Fruit fly (Drosophila melanogaster) whole organism, embryonic: ENCODE results near the gene CG9514.

Source experiments
- Blimp-1 ChIP-seq: fragments of 200-800 bp; sonication (Bioruptor generic); optimal IDR thresholded peaks from 3 replicates; lab custom pipeline; 2018; ENCODE audit warnings: missing biosample characterization, missing genetic modification characterization, mild to moderate bottlenecking, moderate library complexity, missing genetic modification reagents
- Bteb2 ChIP-seq: fragments of 200-800 bp; sonication (Bioruptor generic); optimal IDR thresholded peaks from 2 replicates; lab custom pipeline; 2016; ENCODE audit warnings: missing biosample characterization, missing genetic modification characterization
- CG10431 ChIP-seq: fragments of 200-800 bp; sonication (Bioruptor generic); optimal IDR thresholded peaks from 3 replicates; lab custom pipeline; 2018; ENCODE audit warnings: missing biosample characterization, mild to moderate bottlenecking, missing genetic modification characterization
- CG12219 ChIP-seq: fragments of 200-800 bp; sonication (Bioruptor generic); optimal IDR thresholded peaks from 3 replicates; lab custom pipeline; 2018; ENCODE audit warnings: missing biosample characterization, mild to moderate bottlenecking, missing genetic modification characterization
- CG12391 ChIP-seq: fragments of 200-800 bp; sonication (Bioruptor generic); optimal IDR thresholded peaks from 3 replicates; lab custom pipeline; 2018; ENCODE audit warnings: missing biosample characterization, mild to moderate bottlenecking, missing genetic modification characterization, moderate library complexity
- CG13424 ChIP-seq: fragments of 200-800 bp; sonication (Bioruptor generic); optimal IDR thresholded peaks from 2 replicates; lab custom pipeline; 2019; ENCODE audit warnings: missing biosample characterization, mild to moderate bottlenecking, missing genetic modification characterization, moderate library complexity
- CG2712 ChIP-seq: fragments of 200-800 bp; optimal IDR thresholded peaks from 3 replicates; lab custom pipeline; 2019; ENCODE audit warnings: missing biosample characterization, mild to moderate bottlenecking, missing genetic modification characterization, moderate library complexity
- CG31388 ChIP-seq: fragments of 200-800 bp; sonication (Bioruptor generic); optimal IDR thresholded peaks from 2 replicates; lab custom pipeline; 2016; ENCODE audit warnings: missing biosample characterization, missing genetic modification characterization
- CG4617 ChIP-seq: fragments of 200-800 bp; sonication (Bioruptor generic); optimal IDR thresholded peaks from 3 replicates; lab custom pipeline; 2016; ENCODE audit warnings: missing biosample characterization, missing genetic modification characterization, borderline replicate concordance
- CG5953 ChIP-seq: fragments of 200-800 bp; sonication (Bioruptor generic); IDR thresholded peaks from 2 replicates; pipeline ENCODE4 v1.3.6; 2022; ENCODE audit warnings: missing biosample characterization, missing genetic modification characterization
- CG6765 ChIP-seq: fragments of 200-800 bp; sonication (Bioruptor generic); optimal IDR thresholded peaks from 3 replicates; lab custom pipeline; 2017; ENCODE audit warnings: missing biosample characterization, mild to moderate bottlenecking, missing genetic modification characterization
- CG6813 ChIP-seq: fragments of 200-800 bp; sonication (Bioruptor generic); optimal IDR thresholded peaks from 2 replicates; lab custom pipeline; 2017; ENCODE audit warnings: missing biosample characterization, missing genetic modification characterization, mild to moderate bottlenecking, moderate library complexity, missing genetic modification reagents
- CG7372 ChIP-seq: fragments of 200-800 bp; sonication (Bioruptor generic); IDR thresholded peaks from 2 replicates; pipeline ENCODE4 v1.3.6; 2022; ENCODE audit warnings: missing biosample characterization, missing genetic modification characterization
- CG7556 ChIP-seq: fragments of 200-800 bp; sonication (Bioruptor generic); optimal IDR thresholded peaks from 2 replicates; lab custom pipeline; 2017; ENCODE audit warnings: missing biosample characterization, mild to moderate bottlenecking, missing genetic modification characterization
- CG8290 ChIP-seq, 3 experiments: fragments of 200-800 bp; sonication (Bioruptor generic); optimal IDR thresholded peaks; 2 replicates each; lab custom pipeline; 2016 to 2019; ENCODE audit warnings: missing biosample characterization in 3 of 3, missing genetic modification characterization in 3 of 3, mild to moderate bottlenecking in 2 of 3, moderate library complexity in 1 of 3
- CG9932 ChIP-seq: fragments of 200-800 bp; sonication (Bioruptor generic); IDR thresholded peaks from 2 replicates; pipeline ENCODE4 v1.3.6; 2022; ENCODE audit warnings: missing biosample characterization, missing genetic modification characterization
- H15 ChIP-seq: fragments of 200-800 bp; sonication (Bioruptor generic); IDR thresholded peaks from 3 replicates; pipeline ENCODE4 v1.3.6; 2022; ENCODE audit warnings: missing biosample characterization, missing genetic modification characterization
- PHDP ChIP-seq: fragments of 200-800 bp; sonication (Bioruptor generic); optimal IDR thresholded peaks from 3 replicates; lab custom pipeline; 2018; ENCODE audit warnings: missing biosample characterization, mild to moderate bottlenecking, missing genetic modification characterization, moderate library complexity
- Pdp1 ChIP-seq, 2 experiments: fragments of 200-800 bp; sonication (Bioruptor generic); optimal IDR thresholded peaks; 3 replicates each; lab custom pipeline; 2016; ENCODE audit warnings: missing biosample characterization in 2 of 2, missing genetic modification characterization in 2 of 2, mild to moderate bottlenecking in 1 of 2, moderate library complexity in 1 of 2
- Side ChIP-seq: fragments of 200-800 bp; sonication (Bioruptor generic); optimal IDR thresholded peaks from 2 replicates; lab custom pipeline; 2016; ENCODE audit warnings: missing biosample characterization, missing genetic modification characterization
- Sin3A ChIP-seq: fragments of >200 bp; optimal IDR thresholded peaks from 2 replicates; lab custom pipeline; 2018
- TFAM ChIP-seq: fragments of 200-800 bp; sonication (Bioruptor generic); optimal IDR thresholded peaks from 2 replicates; lab custom pipeline; 2017; ENCODE audit warnings: missing biosample characterization, missing genetic modification characterization, inconsistent platforms
- YL-1 ChIP-seq: fragments of 200-800 bp; sonication (Bioruptor generic); optimal IDR thresholded peaks from 3 replicates; lab custom pipeline; 2017; ENCODE audit warnings: missing biosample characterization, mild to moderate bottlenecking, missing genetic modification characterization
- bsh ChIP-seq, 2 experiments: fragments of 200-800 bp; sonication (Bioruptor generic); optimal IDR thresholded peaks; 2 replicates each; lab custom pipeline; 2017 to 2018; ENCODE audit warnings: mild to moderate bottlenecking in 2 of 2, missing biosample characterization in 2 of 2, missing genetic modification characterization in 2 of 2, moderate library complexity in 1 of 2
- chinmo ChIP-seq: fragments of 200-800 bp; sonication (Bioruptor generic); IDR thresholded peaks from 4 replicates; pipeline ENCODE4 v1.3.6; 2022; ENCODE audit warnings: missing biosample characterization, missing genetic modification characterization; ENCODE audit not compliant: partially characterized antibody
- ci ChIP-seq: fragments of 200-800 bp; sonication (Bioruptor generic); IDR thresholded peaks from 3 replicates; pipeline ENCODE4 v1.3.6; 2022; ENCODE audit warnings: missing biosample characterization, missing genetic modification characterization
- exex ChIP-seq: fragments of 200-800 bp; sonication (Bioruptor generic); optimal IDR thresholded peaks from 4 replicates; lab custom pipeline; 2018; ENCODE audit warnings: missing biosample characterization, mild to moderate bottlenecking, missing genetic modification characterization, moderate library complexity
- fd102C ChIP-seq: fragments of 200-800 bp; sonication (Bioruptor generic); optimal IDR thresholded peaks from 2 replicates; lab custom pipeline; 2018; ENCODE audit warnings: missing biosample characterization, mild to moderate bottlenecking, missing genetic modification characterization, moderate library complexity
- ftz-f1 ChIP-seq: fragments of 200-800 bp; sonication (Bioruptor generic); optimal IDR thresholded peaks from 2 replicates; lab custom pipeline; 2016; ENCODE audit warnings: missing biosample characterization, missing genetic modification characterization
- fu2 ChIP-seq: fragments of 200-800 bp; sonication (Bioruptor generic); optimal IDR thresholded peaks from 2 replicates; lab custom pipeline; 2016; ENCODE audit warnings: missing biosample characterization, missing genetic modification characterization
- grau ChIP-seq: fragments of 200-800 bp; optimal IDR thresholded peaks from 3 replicates; lab custom pipeline; 2019; ENCODE audit warnings: missing biosample characterization, mild to moderate bottlenecking, missing genetic modification characterization, moderate library complexity
- ham ChIP-seq: fragments of 200-800 bp; sonication (Bioruptor generic); IDR thresholded peaks from 2 replicates; pipeline ENCODE4 v1.3.6; 2022; ENCODE audit warnings: missing biosample characterization, missing genetic modification characterization
- hkb ChIP-seq, 2 experiments: fragments of 200-800 bp in 1 of 2; fragments of >200 bp in 1 of 2; sonication (Bioruptor generic) in 1 of 2; IDR thresholded peaks in 1 of 2; optimal IDR thresholded peaks in 1 of 2; 2 replicates each; pipeline versions ENCODE4 v1.3.6 to Lab custom; 2017 to 2022; ENCODE audit warnings: missing biosample characterization in 1 of 2, missing genetic modification characterization in 1 of 2
- jigr1 ChIP-seq: fragments of 200-800 bp; sonication (Bioruptor generic); IDR thresholded peaks from 3 replicates; pipeline ENCODE4 v1.3.6; 2022; ENCODE audit warnings: missing biosample characterization, missing genetic modification characterization
- kay ChIP-seq: fragments of 200-800 bp; sonication (Bioruptor generic); optimal IDR thresholded peaks from 2 replicates; lab custom pipeline; 2016; ENCODE audit warnings: missing biosample characterization, missing genetic modification characterization
- lab ChIP-seq: fragments of 200-800 bp; sonication (Bioruptor generic); optimal IDR thresholded peaks from 3 replicates; lab custom pipeline; 2017; ENCODE audit warnings: missing biosample characterization, missing genetic modification characterization, mild to moderate bottlenecking, moderate library complexity, missing genetic modification reagents
- luna ChIP-seq: fragments of 200-800 bp; sonication (Bioruptor generic); optimal IDR thresholded peaks from 2 replicates; lab custom pipeline; 2016; ENCODE audit warnings: missing biosample characterization, missing genetic modification characterization
- pan ChIP-seq, 4 experiments: fragments of >200 bp in 3 of 4; fragments of 200-800 bp in 1 of 4; sonication (Bioruptor generic) in 1 of 4; optimal IDR thresholded peaks in 3 of 4; IDR thresholded peaks in 1 of 4; 2 replicates each; pipeline versions ENCODE4 v1.3.6 to Lab custom; 2017 to 2022; ENCODE audit warnings: missing biosample characterization in 2 of 4, missing genetic modification characterization in 2 of 4, mixed read lengths in 1 of 4
- phol ChIP-seq: fragments of 200-800 bp; sonication (Bioruptor generic); optimal IDR thresholded peaks from 3 replicates; lab custom pipeline; 2018; ENCODE audit warnings: missing biosample characterization, mild to moderate bottlenecking, missing genetic modification characterization, moderate library complexity
- pita ChIP-seq: fragments of 200-800 bp; sonication (Bioruptor generic); optimal IDR thresholded peaks from 2 replicates; lab custom pipeline; 2017; ENCODE audit warnings: missing biosample characterization, mild to moderate bottlenecking, missing genetic modification characterization
- pros ChIP-seq: fragments of 200-800 bp; sonication (Bioruptor generic); optimal IDR thresholded peaks from 3 replicates; lab custom pipeline; 2019; ENCODE audit warnings: missing biosample characterization, mild to moderate bottlenecking, missing genetic modification characterization, moderate library complexity
- scrt ChIP-seq: fragments of 200-800 bp; sonication (Bioruptor generic); optimal IDR thresholded peaks from 2 replicates; lab custom pipeline; 2018; ENCODE audit warnings: missing biosample characterization, mild to moderate bottlenecking, missing genetic modification characterization, moderate library complexity
- sd ChIP-seq: fragments of 200-800 bp; sonication (Bioruptor generic); optimal IDR thresholded peaks from 3 replicates; lab custom pipeline; 2018; ENCODE audit warnings: missing biosample characterization, mild to moderate bottlenecking, missing genetic modification characterization, moderate library complexity
- sens-2 ChIP-seq: fragments of 200-800 bp; sonication (Bioruptor generic); IDR thresholded peaks from 2 replicates; pipeline ENCODE4 v1.3.6; 2022; ENCODE audit warnings: missing biosample characterization, missing genetic modification characterization
- sima ChIP-seq: fragments of 200-800 bp; sonication (Bioruptor generic); optimal IDR thresholded peaks from 2 replicates; lab custom pipeline; 2016; ENCODE audit warnings: missing biosample characterization, missing genetic modification characterization
- sob ChIP-seq: fragments of 200-800 bp; sonication (Bioruptor generic); IDR thresholded peaks from 2 replicates; pipeline ENCODE4 v1.3.6; 2022; ENCODE audit warnings: missing biosample characterization, missing genetic modification characterization
- sug ChIP-seq: fragments of 200-800 bp; optimal IDR thresholded peaks from 2 replicates; lab custom pipeline; 2019; ENCODE audit warnings: missing biosample characterization, mild to moderate bottlenecking, missing genetic modification characterization, moderate library complexity
- unpg ChIP-seq: fragments of 200-800 bp; sonication (Bioruptor generic); optimal IDR thresholded peaks from 3 replicates; lab custom pipeline; 2018; ENCODE audit warnings: missing biosample characterization, mild to moderate bottlenecking, missing genetic modification characterization, moderate library complexity
- zfh2 ChIP-seq: fragments of 200-800 bp; sonication (Bioruptor generic); optimal IDR thresholded peaks from 2 replicates; lab custom pipeline; 2016; ENCODE audit warnings: missing biosample characterization, missing genetic modification characterization

Gene CG9514

DNA sequence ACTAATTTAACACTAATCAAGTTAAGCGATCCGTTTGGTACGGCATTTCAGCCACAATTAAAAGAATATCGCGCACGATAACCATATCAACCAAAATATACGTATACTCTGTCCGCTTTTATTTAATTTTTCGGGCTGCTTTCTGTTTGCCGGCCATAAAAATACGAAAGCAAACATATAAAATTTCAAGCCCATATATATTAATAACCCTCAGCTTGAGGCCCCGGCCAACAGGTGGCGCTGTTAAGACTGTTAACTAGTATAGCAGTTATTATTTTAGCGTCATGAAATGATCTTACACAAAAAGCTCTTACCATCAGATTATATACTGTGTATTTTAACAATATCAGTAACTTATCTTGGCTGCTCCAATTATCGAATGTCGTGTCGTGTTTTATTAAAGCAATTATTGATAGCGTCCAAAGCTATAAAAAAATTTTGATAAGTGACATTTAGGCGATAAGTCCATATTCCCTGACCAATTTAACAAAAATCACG lies 22.1 kb upstream of the CG9514 start, which contains the start of gene Eo (continued):
- TF ChIP-seq CG4617 (GFP tag; lab: Kevin White, UChicago) (no peak), CG8290 (GFP tag; optimal IDR thresholded peaks at IDR 0.05; lab: Kevin White, UChicago) (peak; percentile 20), CG8290 (tag; optimal IDR thresholded peaks at IDR 0.05; lab: Kevin White, UChicago) (no peak), CG9932 (GFP tag; lab: Robert Waterston, UW) (no peak), grau (tag; lab: Kevin White, UChicago) (peak; percentile 5), CG6765 (GFP tag; lab: Kevin White, UChicago) (no peak), chinmo (0 out of 4 replicates have a peak, but pooled peaks have one; percentile 11), Blimp-1 (GFP tag; lab: Kevin White, UChicago) (no peak), sob (GFP tag; lab: Robert Waterston, UW) (no peak), luna (no peak), CG12391 (no peak), Pdp1 (GFP tag; optimal IDR thresholded peaks at IDR 0.05; lab: Kevin White, UChicago) (peak in 1 of 2 experiments; percentile 70), CG7372 (GFP tag; lab: Robert Waterston, UW) (no peak), ci (GFP tag; lab: Robert Waterston, UW) (no peak), lab (peak; percentile 28), CG5953 (GFP tag; lab: Robert Waterston, UW) (no peak), jigr1 (GFP tag; lab: Robert Waterston, UW) (no peak), CG31388 (GFP tag; lab: Kevin White, UChicago) (no peak), TFAM (GFP tag; lab: Kevin White, UChicago) (no peak), CG13424 (no peak), ftz-f1 (GFP tag; lab: Kevin White, UChicago) (no peak), pita (GFP tag; lab: Kevin White, UChicago) (peak; percentile 23), bsh (GFP tag; optimal IDR thresholded peaks at IDR 0.05; lab: Kevin White, UChicago) (peak in 1 of 2 experiments; percentile 6), kay (no peak), PHDP (tag; lab: Kevin White, UChicago) (peak; percentile 26), CG7556 (no peak), unpg (GFP tag; lab: Kevin White, UChicago) (peak; percentile 16), YL-1 (GFP tag; lab: Kevin White, UChicago) (no peak), hkb (optimal IDR thresholded peaks at IDR 0.05; lab: Kevin White, UChicago) (no peak), hkb (GFP tag; IDR thresholded peaks at IDR 0.05; lab: Robert Waterston, UW) (no peak), scrt (GFP tag; lab: Kevin White, UChicago) (no peak), H15 (GFP tag; lab: Robert Waterston, UW) (no peak), fu2 (GFP tag; lab: Kevin White, UChicago) (no peak), CG2712 (tag; lab: Kevin White, UChicago) (no peak), sens-2 (no peak), CG12219 (no peak), Side (no peak), Bteb2 (GFP tag; lab: Kevin White, UChicago) (no peak), phol (tag; lab: Kevin White, UChicago) (peak; percentile 1), pan (optimal IDR thresholded peaks at IDR 0.05; lab: Kevin White, UChicago) (no peak), pan (GFP tag; optimal IDR thresholded peaks at IDR 0.05 in 1 of 2, IDR thresholded peaks at IDR 0.05 in 1 of 2) (no peak), CG6813 (peak; percentile 23), Sin3A (lab: Kevin White, UChicago) (no peak), sima (GFP tag; lab: Kevin White, UChicago) (no peak), fd102C (GFP tag; lab: Kevin White, UChicago) (no peak), CG10431 (GFP tag; lab: Kevin White, UChicago) (no peak), sug (tag; lab: Kevin White, UChicago) (peak; percentile 38), zfh2 (GFP tag; lab: Kevin White, UChicago) (no peak), pros (GFP tag; lab: Kevin White, UChicago) (no peak), ham (GFP tag; lab: Robert Waterston, UW) (no peak), sd (tag; lab: Kevin White, UChicago) (peak; percentile 14), exex (tag; lab: Kevin White, UChicago) (peak; percentile 98)
